Fruit fly (Drosophila melanogaster) whole organism, embryonic: ENCODE results near the gene CG31294.

Source experiments
- ATbp ChIP-seq: fragments of 200-800 bp; sonication (Bioruptor generic); optimal IDR thresholded peaks from 2 replicates; lab custom pipeline; 2017; ENCODE audit warnings: missing biosample characterization, mild to moderate bottlenecking, missing genetic modification characterization, missing genetic modification reagents
- Asciz ChIP-seq: fragments of 200-800 bp; sonication (Bioruptor generic); optimal IDR thresholded peaks from 2 replicates; lab custom pipeline; 2017; ENCODE audit warnings: missing biosample characterization, mild to moderate bottlenecking, missing genetic modification characterization, missing genetic modification reagents
- Awh ChIP-seq: fragments of 200-800 bp; sonication (Bioruptor generic); IDR thresholded peaks from 2 replicates; pipeline ENCODE4, ENCODE4 v1.3.6; 2022; ENCODE audit warnings: missing biosample characterization, missing genetic modification characterization
- CG10431 ChIP-seq: fragments of 200-800 bp; sonication (Bioruptor generic); optimal IDR thresholded peaks from 3 replicates; lab custom pipeline; 2018; ENCODE audit warnings: missing biosample characterization, mild to moderate bottlenecking, missing genetic modification characterization
- CG11723 ChIP-seq: fragments of 200-800 bp; sonication (Bioruptor generic); optimal IDR thresholded peaks from 2 replicates; lab custom pipeline; 2017; ENCODE audit warnings: missing biosample characterization, mild to moderate bottlenecking, missing genetic modification characterization
- CG14441 ChIP-seq: fragments of 200-800 bp; sonication (Bioruptor generic); IDR thresholded peaks from 2 replicates; pipeline ENCODE4 v1.3.6; 2022; ENCODE audit warnings: missing biosample characterization, missing genetic modification characterization
- CG16863 ChIP-seq: fragments of 200-800 bp; sonication (Bioruptor generic); optimal IDR thresholded peaks from 3 replicates; lab custom pipeline; 2016; ENCODE audit warnings: missing biosample characterization, missing genetic modification characterization
- CG17802 ChIP-seq: fragments of 200-800 bp; sonication (Bioruptor generic); optimal IDR thresholded peaks from 2 replicates; lab custom pipeline; 2018; ENCODE audit warnings: missing biosample characterization, mild to moderate bottlenecking, missing genetic modification characterization, moderate library complexity
- CG30020 ChIP-seq: fragments of 200-800 bp; optimal IDR thresholded peaks from 2 replicates; lab custom pipeline; 2019; ENCODE audit warnings: missing biosample characterization, mild to moderate bottlenecking, missing genetic modification characterization, moderate library complexity
- CG31441 ChIP-seq: fragments of 200-800 bp; sonication (Bioruptor generic); IDR thresholded peaks from 2 replicates; pipeline ENCODE4 v1.3.6; 2022; ENCODE audit warnings: missing biosample characterization, missing genetic modification characterization
- CG3163 ChIP-seq: fragments of 200-800 bp; sonication (Bioruptor generic); optimal IDR thresholded peaks from 3 replicates; lab custom pipeline; 2016; ENCODE audit warnings: missing biosample characterization, missing genetic modification characterization
- CG3995 ChIP-seq: fragments of 200-800 bp; sonication (Bioruptor generic); optimal IDR thresholded peaks from 3 replicates; lab custom pipeline; 2016; ENCODE audit warnings: missing biosample characterization, missing genetic modification characterization
- CG6683 ChIP-seq: fragments of 200-800 bp; sonication (Bioruptor generic); optimal IDR thresholded peaks from 2 replicates; lab custom pipeline; 2017; ENCODE audit warnings: missing biosample characterization, mild to moderate bottlenecking, missing genetic modification characterization, missing genetic modification reagents
- CG7786 ChIP-seq: fragments of 200-800 bp; sonication (Bioruptor generic); optimal IDR thresholded peaks from 2 replicates; lab custom pipeline; 2016; ENCODE audit warnings: missing biosample characterization, missing genetic modification characterization
- CG9932 ChIP-seq: fragments of 200-800 bp; sonication (Bioruptor generic); IDR thresholded peaks from 2 replicates; pipeline ENCODE4 v1.3.6; 2022; ENCODE audit warnings: missing biosample characterization, missing genetic modification characterization
- CrebB ChIP-seq: fragments of 200-800 bp; sonication (Bioruptor generic); optimal IDR thresholded peaks from 3 replicates; lab custom pipeline; 2018; ENCODE audit warnings: missing biosample characterization, mild to moderate bottlenecking, missing genetic modification characterization
- Dp ChIP-seq: fragments of 200-800 bp; sonication (Bioruptor generic); optimal IDR thresholded peaks from 2 replicates; lab custom pipeline; 2018; ENCODE audit warnings: missing biosample characterization, mild to moderate bottlenecking, missing genetic modification characterization, moderate library complexity
- Drgx ChIP-seq: fragments of 200-800 bp; sonication (Bioruptor generic); IDR thresholded peaks from 2 replicates; pipeline ENCODE4 v1.3.6; 2022; ENCODE audit warnings: missing biosample characterization, missing genetic modification characterization
- Fer3 ChIP-seq: fragments of 200-800 bp; sonication (Bioruptor generic); optimal IDR thresholded peaks from 2 replicates; lab custom pipeline; 2018; ENCODE audit warnings: missing biosample characterization, mild to moderate bottlenecking, missing genetic modification characterization, moderate library complexity
- HLH3B ChIP-seq: fragments of 200-800 bp; sonication (Bioruptor generic); IDR thresholded peaks from 2 replicates; pipeline ENCODE4 v1.3.6; 2022; ENCODE audit warnings: missing biosample characterization, missing genetic modification characterization
- HLH54F ChIP-seq: fragments of 200-800 bp; sonication (Bioruptor generic); optimal IDR thresholded peaks from 3 replicates; lab custom pipeline; 2016; ENCODE audit warnings: missing biosample characterization, missing genetic modification characterization
- Hr3 ChIP-seq: fragments of 200-800 bp; sonication (Bioruptor generic); optimal IDR thresholded peaks from 3 replicates; lab custom pipeline; 2016; ENCODE audit warnings: missing biosample characterization, missing genetic modification characterization
- Kr ChIP-seq: fragments of 200-800 bp; sonication (Bioruptor generic); optimal IDR thresholded peaks from 2 replicates; lab custom pipeline; 2017; ENCODE audit warnings: missing biosample characterization, mild to moderate bottlenecking, missing genetic modification characterization
- Med ChIP-seq: fragments of 200-800 bp; sonication (Bioruptor generic); peaks from one replicate; lab custom pipeline; 2016; ENCODE audit warnings: missing biosample characterization, missing genetic modification characterization, mild to moderate bottlenecking, inconsistent platforms, moderate library complexity
- Sry-δ ChIP-seq: fragments of 200-800 bp; sonication (Bioruptor generic); optimal IDR thresholded peaks from 2 replicates; lab custom pipeline; 2016; ENCODE audit warnings: missing biosample characterization, missing genetic modification characterization
- Xbp1 ChIP-seq: fragments of 200-800 bp; sonication (Bioruptor generic); optimal IDR thresholded peaks from 3 replicates; lab custom pipeline; 2016; ENCODE audit warnings: missing biosample characterization, mild to moderate bottlenecking, missing genetic modification characterization
- ase ChIP-seq: fragments of 200-800 bp; sonication (Bioruptor generic); IDR thresholded peaks from 3 replicates; pipeline ENCODE4 v1.3.6; 2022; ENCODE audit warnings: missing biosample characterization, missing genetic modification characterization
- btn ChIP-seq: fragments of 200-800 bp; sonication (Bioruptor generic); optimal IDR thresholded peaks from 2 replicates; lab custom pipeline; 2016; ENCODE audit warnings: missing biosample characterization, missing genetic modification characterization
- chif ChIP-seq, 2 experiments: fragments of 200-800 bp; sonication (Bioruptor generic); optimal IDR thresholded peaks; 3 replicates each; lab custom pipeline; 2016; ENCODE audit warnings: missing biosample characterization in 2 of 2, missing genetic modification characterization in 2 of 2
- chn ChIP-seq: fragments of 200-800 bp; sonication (Bioruptor generic); optimal IDR thresholded peaks from 2 replicates; lab custom pipeline; 2016; ENCODE audit warnings: missing biosample characterization, missing genetic modification characterization
- ci ChIP-seq: fragments of 200-800 bp; sonication (Bioruptor generic); IDR thresholded peaks from 3 replicates; pipeline ENCODE4 v1.3.6; 2022; ENCODE audit warnings: missing biosample characterization, missing genetic modification characterization
- crc ChIP-seq: fragments of 200-800 bp; sonication (Bioruptor generic); optimal IDR thresholded peaks from 2 replicates; lab custom pipeline; 2016; ENCODE audit warnings: missing biosample characterization, missing genetic modification characterization
- dm ChIP-seq: fragments of 200-800 bp; sonication (Bioruptor generic); optimal IDR thresholded peaks from 3 replicates; lab custom pipeline; 2016; ENCODE audit warnings: missing biosample characterization, missing genetic modification characterization
- ems ChIP-seq: fragments of 200-800 bp; sonication (Bioruptor generic); optimal IDR thresholded peaks from 3 replicates; lab custom pipeline; 2016; ENCODE audit warnings: missing biosample characterization, missing genetic modification characterization
- eyg ChIP-seq: fragments of 200-800 bp; sonication (Bioruptor generic); optimal IDR thresholded peaks from 3 replicates; lab custom pipeline; 2016; ENCODE audit warnings: missing biosample characterization, missing genetic modification characterization
- hkb ChIP-seq, 2 experiments: fragments of 200-800 bp in 1 of 2; fragments of >200 bp in 1 of 2; sonication (Bioruptor generic) in 1 of 2; IDR thresholded peaks in 1 of 2; optimal IDR thresholded peaks in 1 of 2; 2 replicates each; pipeline versions ENCODE4 v1.3.6 to Lab custom; 2017 to 2022; ENCODE audit warnings: missing biosample characterization in 1 of 2, missing genetic modification characterization in 1 of 2
- inv ChIP-seq: fragments of 200-800 bp; sonication (Bioruptor generic); IDR thresholded peaks from 2 replicates; pipeline ENCODE4 v1.3.6; 2022; ENCODE audit warnings: missing biosample characterization, missing genetic modification characterization; ENCODE audit not compliant: partially characterized antibody
- lola ChIP-seq, 3 experiments: fragments of >200 bp in 2 of 3; fragments of 200-800 bp in 1 of 3; sonication (Bioruptor generic) in 1 of 3; optimal IDR thresholded peaks; 2 replicates each; lab custom pipeline; 2017 to 2019; ENCODE audit warnings: missing biosample characterization in 3 of 3, missing genetic modification characterization in 3 of 3, mild to moderate bottlenecking in 1 of 3, moderate library complexity in 1 of 3
- onecut ChIP-seq: fragments of 200-800 bp; sonication (Bioruptor generic); IDR thresholded peaks from 2 replicates; pipeline ENCODE4 v1.3.6; 2022; ENCODE audit warnings: missing biosample characterization, missing genetic modification characterization
- org-1 ChIP-seq: fragments of 200-800 bp; sonication (Bioruptor generic); optimal IDR thresholded peaks from 2 replicates; lab custom pipeline; 2017; ENCODE audit warnings: missing biosample characterization, missing genetic modification characterization
- pb ChIP-seq: fragments of 200-800 bp; sonication (Bioruptor generic); optimal IDR thresholded peaks from 3 replicates; lab custom pipeline; 2016; ENCODE audit warnings: missing biosample characterization, missing genetic modification characterization
- peb ChIP-seq: fragments of 200-800 bp; sonication (Bioruptor generic); IDR thresholded peaks from 2 replicates; pipeline ENCODE4 v1.3.6; 2022; ENCODE audit warnings: missing biosample characterization, missing genetic modification characterization
- pfk ChIP-seq: fragments of 200-800 bp; sonication (Bioruptor generic); optimal IDR thresholded peaks from 2 replicates; lab custom pipeline; 2018; ENCODE audit warnings: missing biosample characterization, mild to moderate bottlenecking, missing genetic modification characterization, moderate library complexity
- schlank ChIP-seq: fragments of 200-800 bp; sonication (Bioruptor generic); optimal IDR thresholded peaks from 2 replicates; lab custom pipeline; 2018; ENCODE audit warnings: missing biosample characterization, mild to moderate bottlenecking, missing genetic modification characterization
- scrt ChIP-seq: fragments of 200-800 bp; sonication (Bioruptor generic); optimal IDR thresholded peaks from 2 replicates; lab custom pipeline; 2018; ENCODE audit warnings: missing biosample characterization, mild to moderate bottlenecking, missing genetic modification characterization, moderate library complexity
- sqz ChIP-seq: fragments of 200-800 bp; sonication (Bioruptor generic); optimal IDR thresholded peaks from 3 replicates; lab custom pipeline; 2018; ENCODE audit warnings: missing biosample characterization, mild to moderate bottlenecking, missing genetic modification characterization
- tap ChIP-seq: fragments of 200-800 bp; optimal IDR thresholded peaks from 3 replicates; lab custom pipeline; 2019; ENCODE audit warnings: missing biosample characterization, mild to moderate bottlenecking, missing genetic modification characterization, moderate library complexity
- tll ChIP-seq, 2 experiments: fragments of 200-800 bp in 1 of 2; fragments of >200 bp in 1 of 2; sonication (Bioruptor generic) in 1 of 2; optimal IDR thresholded peaks; 2 replicates each; lab custom pipeline; 2017 to 2019; ENCODE audit warnings: missing biosample characterization in 2 of 2, missing genetic modification characterization in 2 of 2, mild to moderate bottlenecking in 1 of 2, moderate library complexity in 1 of 2
- trem ChIP-seq: fragments of 200-800 bp; optimal IDR thresholded peaks from 3 replicates; lab custom pipeline; 2019; ENCODE audit warnings: missing biosample characterization, mild to moderate bottlenecking, missing genetic modification characterization, moderate library complexity
- zen ChIP-seq: fragments of 200-800 bp; sonication (Bioruptor generic); optimal IDR thresholded peaks from 3 replicates; lab custom pipeline; 2018; ENCODE audit warnings: missing biosample characterization, mild to moderate bottlenecking, missing genetic modification characterization, moderate library complexity

CG31294 gene

DNA sequence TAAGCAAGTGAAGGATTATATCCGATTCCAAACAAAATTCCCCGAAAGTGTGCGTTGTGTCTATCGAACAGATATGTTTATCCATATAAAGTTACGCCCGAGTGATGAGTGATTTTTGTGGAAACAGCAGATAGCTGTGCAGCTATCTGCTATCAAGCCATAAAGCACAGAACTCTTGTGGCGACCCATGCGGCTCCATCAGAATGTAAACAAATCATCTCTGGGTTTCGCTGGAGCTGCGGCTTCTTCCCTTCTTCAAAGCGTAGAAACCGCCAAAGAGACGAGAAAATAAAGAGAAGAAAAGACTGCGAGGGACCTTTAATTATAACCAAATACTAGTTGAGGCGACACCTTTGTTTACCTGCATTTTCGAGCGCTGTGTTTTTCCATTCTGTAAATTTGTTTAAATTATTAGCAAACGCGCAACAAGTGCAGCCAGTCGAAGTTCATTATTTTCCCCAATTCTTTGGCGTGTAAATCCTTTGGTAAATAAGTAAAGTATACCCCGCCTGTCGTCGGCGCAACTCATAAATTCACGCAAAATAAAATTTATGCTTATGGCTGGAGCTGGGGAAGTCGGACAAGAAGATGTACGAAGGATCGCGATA lies 49.4 kb downstream of the CG31294 start (continued):
- TF ChIP-seq Asciz (GFP tag; lab: Kevin White, UChicago) (no peak), Fer3 (tag; lab: Kevin White, UChicago) (no peak), ATbp (peak; percentile 53), CG17802 (tag; lab: Kevin White, UChicago) (no peak), org-1 (GFP tag; lab: Kevin White, UChicago) (no peak), dm (GFP tag; lab: Kevin White, UChicago) (no peak), inv (GFP tag; lab: Robert Waterston, UW) (no peak), tll (GFP tag; optimal IDR thresholded peaks at IDR 0.05; lab: Kevin White, UChicago) (no peak), CG9932 (GFP tag; lab: Robert Waterston, UW) (no peak), Sry-δ (no peak), ase (GFP tag; lab: Robert Waterston, UW) (no peak), Hr3 (GFP tag; lab: Kevin White, UChicago) (no peak), zen (tag; lab: Kevin White, UChicago) (no peak), crc (GFP tag; lab: Kevin White, UChicago) (no peak), HLH54F (GFP tag; lab: Kevin White, UChicago) (no peak), CG3995 (GFP tag; lab: Kevin White, UChicago) (no peak), Xbp1 (no peak), CG11723 (GFP tag; lab: Kevin White, UChicago) (no peak), ems (GFP tag; lab: Kevin White, UChicago) (peak; percentile 5), trem (tag; lab: Kevin White, UChicago) (no peak), schlank (tag; lab: Kevin White, UChicago) (no peak), Med (GFP tag; lab: Kevin White, UChicago) (peak; percentile 73), Kr (GFP tag; lab: Kevin White, UChicago) (peak; percentile 0), Awh (no peak), CG30020 (tag; lab: Kevin White, UChicago) (no peak), CG16863 (GFP tag; lab: Kevin White, UChicago) (no peak), CG14441 (no peak), pfk (GFP tag; lab: Kevin White, UChicago) (no peak), CG7786 (GFP tag; lab: Kevin White, UChicago) (no peak), CG3163 (GFP tag; lab: Kevin White, UChicago) (no peak), pb (GFP tag; lab: Kevin White, UChicago) (no peak), tap (tag; lab: Kevin White, UChicago) (no peak), CG31441 (GFP tag; lab: Robert Waterston, UW) (no peak), Dp (no peak), lola (GFP tag; optimal IDR thresholded peaks at IDR 0.05; lab: Kevin White, UChicago) (no peak), CG6683 (no peak), ci (GFP tag; lab: Robert Waterston, UW) (peak; percentile 61; the same call in 1 of the 3 replicates), chif (GFP tag; optimal IDR thresholded peaks at IDR 0.05; lab: Kevin White, UChicago) (no peak), onecut (GFP tag; lab: Robert Waterston, UW) (0 out of 2 replicates have a peak, but pooled peaks have one; percentile 11), hkb (optimal IDR thresholded peaks at IDR 0.05; lab: Kevin White, UChicago) (peak; percentile 84), hkb (GFP tag; IDR thresholded peaks at IDR 0.05; lab: Robert Waterston, UW) (no peak), chn (GFP tag; lab: Kevin White, UChicago) (no peak), Drgx (GFP tag; lab: Robert Waterston, UW) (no peak), sqz (GFP tag; lab: Kevin White, UChicago) (peak; percentile 18), peb (GFP tag; lab: Robert Waterston, UW) (no peak), CrebB (no peak), scrt (no peak), HLH3B (GFP tag; lab: Robert Waterston, UW) (no peak), btn (GFP tag; lab: Kevin White, UChicago) (no peak), eyg (GFP tag; lab: Kevin White, UChicago) (no peak), CG10431 (GFP tag; lab: Kevin White, UChicago) (no peak)
